Fruit fly (Drosophila melanogaster) Kc167 (cell line): ENCODE data around the gene CG46467.

Experiments used
- Sin3A ChIP-seq: fragments of >200 bp; optimal IDR thresholded peaks from 2 replicates; lab custom pipeline; 2018; ENCODE audit warnings: missing external identifiers
- h ChIP-seq: fragments of >200 bp; optimal IDR thresholded peaks from 3 replicates; lab custom pipeline; 2018; ENCODE audit warnings: missing external identifiers
- insv ChIP-seq: fragments of >200 bp; optimal IDR thresholded peaks from 3 replicates; lab custom pipeline; 2018; ENCODE audit warnings: missing external identifiers
- psq ChIP-seq: fragments of >200 bp; optimal IDR thresholded peaks from 2 replicates; lab custom pipeline; 2017; ENCODE audit warnings: missing external identifiers
- ttk ChIP-seq: sonication (Bioruptor generic); optimal IDR thresholded peaks from 2 replicates; lab custom pipeline; 2017; ENCODE audit warnings: missing external identifiers

DNA sequence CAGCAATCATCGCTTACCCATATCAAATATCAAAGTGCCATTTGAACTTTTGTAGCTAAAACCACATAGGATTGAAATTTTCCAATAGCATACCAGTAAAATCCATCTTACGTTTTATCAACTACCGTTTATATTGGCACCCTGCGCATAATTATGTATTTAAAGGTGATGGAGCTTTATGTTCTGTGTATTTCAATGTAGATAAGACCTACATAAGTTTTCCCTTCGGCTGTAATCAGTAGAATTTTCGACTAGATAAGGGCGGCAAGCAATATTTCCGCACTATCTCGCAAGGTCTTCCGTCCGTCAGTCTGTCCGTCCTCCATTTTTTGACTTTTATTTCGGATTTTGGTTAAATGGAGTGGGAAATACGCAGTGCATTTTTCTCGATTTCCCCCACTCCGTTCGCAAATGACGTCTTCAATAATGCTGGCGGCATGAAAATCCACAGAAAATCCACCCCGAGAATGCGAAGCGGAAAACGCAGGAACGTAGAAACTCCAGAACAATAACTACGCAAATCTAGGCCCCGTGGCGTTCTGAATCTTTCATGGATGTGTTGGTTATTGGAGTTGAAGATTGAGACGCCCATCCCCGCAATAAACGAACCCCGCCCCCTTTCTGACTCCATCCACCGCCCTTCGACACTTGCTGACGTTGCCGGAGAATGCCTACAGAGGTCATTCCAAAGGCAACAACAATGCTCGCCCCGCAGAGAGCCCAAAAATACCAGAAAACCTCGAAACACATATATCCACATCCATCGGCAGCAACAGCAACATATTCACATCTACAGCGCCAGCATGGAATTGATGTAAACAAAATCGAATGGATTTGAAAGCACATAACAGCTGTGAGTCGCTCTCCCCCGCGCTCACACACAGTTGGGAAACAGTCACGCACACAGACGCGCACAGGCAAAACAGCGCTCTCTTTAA, 1.4 kb upstream of the CG46467 start:
- TF ChIP-seq ttk (lab: Kevin White, UChicago) = no peak
- no peak for TF ChIP-seq h (lab: Kevin White, UChicago)
- TF ChIP-seq psq (lab: Kevin White, UChicago) = no peak
- no peak for TF ChIP-seq insv (lab: Kevin White, UChicago)
- no peak for TF ChIP-seq Sin3A
